Worm (Caenorhabditis elegans): ENCODE data around the gene rgs-4.

The rgs-4 gene

DNA sequence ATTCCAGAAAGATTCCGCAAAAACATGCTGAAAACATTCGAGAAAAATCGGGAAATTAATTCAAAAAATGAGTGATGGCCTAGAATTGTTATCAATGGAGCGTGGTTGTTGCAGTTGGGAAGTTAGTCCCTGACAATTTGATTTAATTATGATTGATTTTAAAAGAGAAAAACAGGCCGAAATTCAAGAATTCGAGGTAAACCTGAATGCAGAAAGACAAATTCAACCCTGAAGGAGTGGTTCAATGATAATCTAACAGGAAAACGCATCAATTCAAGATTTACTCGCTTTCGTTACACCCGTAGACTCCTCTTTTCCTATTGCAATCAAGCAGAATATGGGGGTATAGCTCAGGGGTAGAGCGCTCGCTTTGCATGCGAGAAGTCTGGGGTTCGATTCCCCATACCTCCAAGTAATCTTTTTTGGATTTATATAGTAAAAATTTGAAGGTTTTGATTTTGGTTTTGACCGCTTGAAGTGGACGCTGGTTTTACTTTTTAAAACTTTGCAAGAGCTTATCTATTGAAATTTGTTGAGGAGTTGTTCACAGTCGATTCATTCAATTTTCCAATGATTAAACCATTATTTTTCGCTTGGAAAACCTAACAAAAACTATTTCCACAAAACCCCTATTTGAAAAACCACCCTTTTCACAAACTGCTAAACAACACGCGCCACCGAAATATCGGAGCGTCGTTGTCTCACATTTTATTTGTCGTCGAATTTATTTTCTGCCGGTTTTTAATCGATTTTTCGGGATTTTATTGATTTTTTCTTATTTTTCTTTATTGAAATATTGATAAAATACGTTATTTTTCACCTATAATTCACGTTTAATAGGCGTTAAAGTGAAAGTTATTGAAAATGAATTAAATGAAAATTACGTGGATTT lies 23.7 kb downstream of the rgs-4 start (continued):
- TF ChIP-seq fos-1 (tag; optimal IDR thresholded peaks at IDR 0.05), result peak; percentile 68
- TF ChIP-seq elt-2 (tag; optimal IDR thresholded peaks at IDR 0.05), result peak; percentile 49
- 0 out of 2 replicates have a peak, but pooled peaks have one; percentile 36 for TF ChIP-seq grh-1 (GFP tag; IDR thresholded peaks at IDR 0.05)
- TF ChIP-seq efl-3 (GFP tag; optimal IDR thresholded peaks at IDR 0.05), result no peak
- peak; percentile 42 for TF ChIP-seq unc-86 (tag; optimal IDR thresholded peaks at IDR 0.05)
- TF ChIP-seq tbx-2 (tag; optimal IDR thresholded peaks at IDR 0.05), result peak; percentile 85
- TF ChIP-seq nhr-12 (tag; optimal IDR thresholded peaks at IDR 0.05), result no peak
- TF ChIP-seq dsc-1 (tag; optimal IDR thresholded peaks at IDR 0.05), result peak; percentile 87
- peak in 1 of 2 experiments; percentile 42 for TF ChIP-seq mdl-1 (tag; optimal IDR thresholded peaks at IDR 0.05)
- peak; percentile 39 for TF ChIP-seq blmp-1 (tag; optimal IDR thresholded peaks at IDR 0.05)
- TF ChIP-seq pax-3 (tag; optimal IDR thresholded peaks at IDR 0.05), result peak; percentile 74
- peak; percentile 79 for TF ChIP-seq nhr-19 (GFP tag; conservative IDR thresholded peaks at IDR 0.05)
- TF ChIP-seq snu-23 (GFP tag; optimal IDR thresholded peaks at IDR 0.05), result peak; percentile 88
- TF ChIP-seq C04F5.9 (tag; optimal IDR thresholded peaks at IDR 0.05), result peak; percentile 22
- peak; percentile 6 for TF ChIP-seq ceh-8 (GFP tag; optimal IDR thresholded peaks at IDR 0.05)
- TF ChIP-seq hpl-2 (GFP tag; optimal IDR thresholded peaks at IDR 0.05), result no peak
- TF ChIP-seq tlp-1 (tag; optimal IDR thresholded peaks at IDR 0.05), result no peak
- TF ChIP-seq nhr-28 (tag; optimal IDR thresholded peaks at IDR 0.05), result no peak
- TF ChIP-seq pqm-1 (tag; optimal IDR thresholded peaks at IDR 0.05), result no peak
- TF ChIP-seq lin-13 (GFP tag; optimal IDR thresholded peaks at IDR 0.05), result peak; percentile 80
- TF ChIP-seq mep-1 (tag; optimal IDR thresholded peaks at IDR 0.05), result peak; percentile 94
- TF ChIP-seq aly-2 (tag; optimal IDR thresholded peaks at IDR 0.05), result peak; percentile 14
- TF ChIP-seq vab-15 (tag; optimal IDR thresholded peaks at IDR 0.05), result no peak
- peak in 1 of 2 experiments; percentile 76 for TF ChIP-seq ztf-11 (tag; optimal IDR thresholded peaks at IDR 0.05)
- no peak for TF ChIP-seq sptf-1 (tag; optimal IDR thresholded peaks at IDR 0.05)
- TF ChIP-seq ceh-82 (tag; optimal IDR thresholded peaks at IDR 0.05), result peak; percentile 65 to 82 (median 74)
- no peak for TF ChIP-seq egl-27 (tag; optimal IDR thresholded peaks at IDR 0.05)
- peak; percentile 78 for TF ChIP-seq fkh-8 (tag; optimal IDR thresholded peaks at IDR 0.05)
- TF ChIP-seq lir-3 (tag; optimal IDR thresholded peaks at IDR 0.05; ENCODE audit: poor library complexity), result peak; percentile 92
- TF ChIP-seq zip-4 (GFP tag; optimal IDR thresholded peaks at IDR 0.05), result peak; percentile 8
- TF ChIP-seq snpc-4 (tag; optimal IDR thresholded peaks at IDR 0.05), result peak; percentile 72
- TF ChIP-seq unc-130 (tag; optimal IDR thresholded peaks at IDR 0.05), result peak; percentile 37

- TF ChIP-seq tlp-1 (tag; optimal IDR thresholded peaks at IDR 0.05) (no peak), ceh-8 (GFP tag; optimal IDR thresholded peaks at IDR 0.05) (no peak), nhr-237 (tag; optimal IDR thresholded peaks at IDR 0.05) (no peak), ceh-90 (tag; optimal IDR thresholded peaks at IDR 0.05) (no peak), Y116A8C.19 (tag; optimal IDR thresholded peaks at IDR 0.05; ENCODE audit: borderline replicate concordance) (no peak), efl-3 (GFP tag; optimal IDR thresholded peaks at IDR 0.05) (no peak), ama-1 (optimal IDR thresholded peaks at IDR 0.05) (no peak), tbx-2 (tag; optimal IDR thresholded peaks at IDR 0.05) (no peak), lin-15B (tag; optimal IDR thresholded peaks at IDR 0.05) (no peak), dpl-1 (GFP tag; optimal IDR thresholded peaks at IDR 0.05) (no peak), unc-98 (GFP tag; IDR thresholded peaks at IDR 0.05) (no peak), egl-27 (tag; optimal IDR thresholded peaks at IDR 0.05) (no peak), unc-62 (GFP tag; optimal IDR thresholded peaks at IDR 0.05) (no peak), lir-3 (tag; optimal IDR thresholded peaks at IDR 0.05; ENCODE audit: poor library complexity) (no peak), snpc-4 (tag; optimal IDR thresholded peaks at IDR 0.05) (no peak), xbp-1 (tag; optimal IDR thresholded peaks at IDR 0.05) (no peak)
These were observed 24.3 kb downstream of the rgs-4 start, which contains the start of gene Y38E10A.24 for ce11 chrII:12678867-12679134. Gene Y38E10A.24, plus strand, starts transcription at chrII:12679035.
